Fruit fly (Drosophila melanogaster) whole organism, embryonic: Measurements from ENCODE around the gene Grip75.

ENCODE experiments used
- Ada2b ChIP-seq: fragments of 200-800 bp; sonication (Bioruptor generic); IDR thresholded peaks from 2 replicates; pipeline ENCODE4 v1.3.6; 2022; ENCODE audit warnings: missing biosample characterization, missing genetic modification characterization
- Adf1 ChIP-seq: fragments of 200-800 bp; sonication (Bioruptor generic); IDR thresholded peaks from 2 replicates; pipeline ENCODE4 v1.3.6; 2022; ENCODE audit warnings: missing biosample characterization, missing genetic modification characterization
- B-H2 ChIP-seq: fragments of 200-800 bp; sonication (Bioruptor generic); optimal IDR thresholded peaks from 2 replicates; lab custom pipeline; 2018; ENCODE audit warnings: missing biosample characterization, mild to moderate bottlenecking, missing genetic modification characterization
- Blimp-1 ChIP-seq: fragments of 200-800 bp; sonication (Bioruptor generic); optimal IDR thresholded peaks from 3 replicates; lab custom pipeline; 2018; ENCODE audit warnings: missing biosample characterization, missing genetic modification characterization, mild to moderate bottlenecking, moderate library complexity, missing genetic modification reagents
- CG1024 ChIP-seq: fragments of 200-800 bp; sonication (Bioruptor generic); IDR thresholded peaks from 2 replicates; pipeline ENCODE4 v1.3.6; 2022; ENCODE audit warnings: missing biosample characterization, missing genetic modification characterization
- CG12219 ChIP-seq: fragments of 200-800 bp; sonication (Bioruptor generic); optimal IDR thresholded peaks from 3 replicates; lab custom pipeline; 2018; ENCODE audit warnings: missing biosample characterization, mild to moderate bottlenecking, missing genetic modification characterization
- CG13775 ChIP-seq: fragments of 200-800 bp; sonication (Bioruptor generic); optimal IDR thresholded peaks from 3 replicates; lab custom pipeline; 2017; ENCODE audit warnings: missing biosample characterization, mild to moderate bottlenecking, missing genetic modification characterization
- CG14710 ChIP-seq: fragments of 200-800 bp; sonication (Bioruptor generic); optimal IDR thresholded peaks from 3 replicates; lab custom pipeline; 2019; ENCODE audit warnings: missing biosample characterization, mild to moderate bottlenecking, missing genetic modification characterization, moderate library complexity
- CG15514 ChIP-seq: fragments of 200-800 bp; sonication (Bioruptor generic); optimal IDR thresholded peaks from 3 replicates; lab custom pipeline; 2017; ENCODE audit warnings: missing biosample characterization, missing genetic modification characterization, mild to moderate bottlenecking, moderate library complexity, missing genetic modification reagents
- CG16815 ChIP-seq: fragments of 200-800 bp; sonication (Bioruptor generic); optimal IDR thresholded peaks from 3 replicates; lab custom pipeline; 2017; ENCODE audit warnings: missing biosample characterization, mild to moderate bottlenecking, missing genetic modification characterization
- CG18011 ChIP-seq: fragments of 200-800 bp; sonication (Bioruptor generic); optimal IDR thresholded peaks from 2 replicates; lab custom pipeline; 2017; ENCODE audit warnings: missing biosample characterization, missing genetic modification characterization, mild to moderate bottlenecking, moderate library complexity, missing genotype
- CG18599 ChIP-seq: fragments of 200-800 bp; sonication (Bioruptor generic); optimal IDR thresholded peaks from 3 replicates; lab custom pipeline; 2017; ENCODE audit warnings: missing biosample characterization, missing genetic modification characterization, mild to moderate bottlenecking, moderate library complexity, missing genetic modification reagents
- CG2875 ChIP-seq: fragments of 200-800 bp; sonication (Bioruptor generic); optimal IDR thresholded peaks from 2 replicates; lab custom pipeline; 2017; ENCODE audit warnings: missing biosample characterization, mild to moderate bottlenecking, missing genetic modification characterization, missing genetic modification reagents
- CG33557 ChIP-seq: fragments of 200-800 bp; sonication (Bioruptor generic); optimal IDR thresholded peaks from 2 replicates; lab custom pipeline; 2019; ENCODE audit warnings: missing biosample characterization, mild to moderate bottlenecking, missing genetic modification characterization, moderate library complexity
- CG3407 ChIP-seq: fragments of 200-800 bp; sonication (Bioruptor generic); optimal IDR thresholded peaks from 2 replicates; lab custom pipeline; 2018; ENCODE audit warnings: missing biosample characterization, mild to moderate bottlenecking, missing genetic modification characterization
- CG6175 ChIP-seq: fragments of 200-800 bp; sonication (Bioruptor generic); IDR thresholded peaks from 3 replicates; pipeline ENCODE4 v1.3.6; 2022; ENCODE audit warnings: missing biosample characterization, missing genetic modification characterization
- CG6689 ChIP-seq: fragments of 200-800 bp; sonication (Bioruptor generic); IDR thresholded peaks from 2 replicates; pipeline ENCODE4 v1.3.6; 2022; ENCODE audit warnings: missing biosample characterization, missing genetic modification characterization
- CG7987 ChIP-seq: fragments of 200-800 bp; sonication (Bioruptor generic); optimal IDR thresholded peaks from 2 replicates; lab custom pipeline; 2018; ENCODE audit warnings: missing biosample characterization, mild to moderate bottlenecking, missing genetic modification characterization, moderate library complexity
- CG8359 ChIP-seq: fragments of 200-800 bp; sonication (Bioruptor generic); optimal IDR thresholded peaks from 2 replicates; lab custom pipeline; 2017; ENCODE audit warnings: missing biosample characterization, mild to moderate bottlenecking, missing genetic modification characterization, borderline replicate concordance
- Dfd ChIP-seq, 2 experiments: fragments of >200 bp; optimal IDR thresholded peaks; 2 replicates each; lab custom pipeline; 2017; ENCODE audit warnings: missing biosample characterization in 2 of 2, missing genetic modification characterization in 2 of 2
- Fer1 ChIP-seq: fragments of 200-800 bp; sonication (Bioruptor generic); optimal IDR thresholded peaks from 2 replicates; lab custom pipeline; 2017; ENCODE audit warnings: missing biosample characterization, mild to moderate bottlenecking, missing genetic modification characterization
- Fer2 ChIP-seq: fragments of 200-800 bp; sonication (Bioruptor generic); optimal IDR thresholded peaks from 2 replicates; lab custom pipeline; 2018; ENCODE audit warnings: missing biosample characterization, mild to moderate bottlenecking, missing genetic modification characterization, moderate library complexity
- H2.0 ChIP-seq: fragments of 200-800 bp; sonication (Bioruptor generic); IDR thresholded peaks from 2 replicates; pipeline ENCODE4 v1.3.6; 2022; ENCODE audit warnings: missing biosample characterization, missing genetic modification characterization
- HLH3B ChIP-seq: fragments of 200-800 bp; sonication (Bioruptor generic); IDR thresholded peaks from 2 replicates; pipeline ENCODE4 v1.3.6; 2022; ENCODE audit warnings: missing biosample characterization, missing genetic modification characterization
- HmgD ChIP-seq: fragments of 200-800 bp; sonication (Bioruptor generic); optimal IDR thresholded peaks from 3 replicates; lab custom pipeline; 2016; ENCODE audit warnings: missing biosample characterization, missing genetic modification characterization
- Med ChIP-seq: fragments of 200-800 bp; sonication (Bioruptor generic); peaks from one replicate; lab custom pipeline; 2016; ENCODE audit warnings: missing biosample characterization, missing genetic modification characterization, mild to moderate bottlenecking, inconsistent platforms, moderate library complexity
- Mes4 ChIP-seq: fragments of 200-800 bp; sonication (Bioruptor generic); optimal IDR thresholded peaks from 2 replicates; lab custom pipeline; 2016; ENCODE audit warnings: missing biosample characterization, missing genetic modification characterization
- NC2α ChIP-seq: fragments of 200-800 bp; sonication (Bioruptor generic); optimal IDR thresholded peaks from 2 replicates; lab custom pipeline; 2016; ENCODE audit warnings: missing biosample characterization, missing genetic modification characterization
- Side ChIP-seq: fragments of 200-800 bp; sonication (Bioruptor generic); optimal IDR thresholded peaks from 2 replicates; lab custom pipeline; 2016; ENCODE audit warnings: missing biosample characterization, missing genetic modification characterization
- TFAM ChIP-seq: fragments of 200-800 bp; sonication (Bioruptor generic); optimal IDR thresholded peaks from 2 replicates; lab custom pipeline; 2017; ENCODE audit warnings: missing biosample characterization, missing genetic modification characterization, inconsistent platforms
- YL-1 ChIP-seq: fragments of 200-800 bp; sonication (Bioruptor generic); optimal IDR thresholded peaks from 3 replicates; lab custom pipeline; 2017; ENCODE audit warnings: missing biosample characterization, mild to moderate bottlenecking, missing genetic modification characterization
- az2 ChIP-seq: fragments of 200-800 bp; sonication (Bioruptor generic); optimal IDR thresholded peaks from 3 replicates; lab custom pipeline; 2016; ENCODE audit warnings: missing biosample characterization, missing genetic modification characterization
- bcd ChIP-seq: fragments of 200-800 bp; sonication (Bioruptor generic); optimal IDR thresholded peaks from 2 replicates; lab custom pipeline; 2017; ENCODE audit warnings: missing biosample characterization, mild to moderate bottlenecking, missing genetic modification characterization
- dati ChIP-seq: fragments of 200-800 bp; sonication (Bioruptor generic); IDR thresholded peaks from 2 replicates; pipeline ENCODE4 v1.3.6; 2022; ENCODE audit warnings: missing biosample characterization, missing genetic modification characterization
- dpn ChIP-seq, 2 experiments: fragments of 200-800 bp; sonication (Bioruptor generic); optimal IDR thresholded peaks; 3 replicates each; lab custom pipeline; 2016; ENCODE audit warnings: missing biosample characterization in 2 of 2, missing genetic modification characterization in 2 of 2
- eve ChIP-seq, 2 experiments: fragments of >200 bp; optimal IDR thresholded peaks; 2 replicates each; lab custom pipeline; 2017; ENCODE audit warnings: missing biosample characterization in 2 of 2, missing genetic modification characterization in 2 of 2
- fd96Cb ChIP-seq: fragments of 200-800 bp; sonication (Bioruptor generic); optimal IDR thresholded peaks from 2 replicates; lab custom pipeline; 2018; ENCODE audit warnings: missing biosample characterization, mild to moderate bottlenecking, missing genetic modification characterization, moderate library complexity
- grau ChIP-seq: fragments of 200-800 bp; optimal IDR thresholded peaks from 3 replicates; lab custom pipeline; 2019; ENCODE audit warnings: missing biosample characterization, mild to moderate bottlenecking, missing genetic modification characterization, moderate library complexity
- ham ChIP-seq: fragments of 200-800 bp; sonication (Bioruptor generic); IDR thresholded peaks from 2 replicates; pipeline ENCODE4 v1.3.6; 2022; ENCODE audit warnings: missing biosample characterization, missing genetic modification characterization
- inv ChIP-seq: fragments of 200-800 bp; sonication (Bioruptor generic); IDR thresholded peaks from 2 replicates; pipeline ENCODE4 v1.3.6; 2022; ENCODE audit warnings: missing biosample characterization, missing genetic modification characterization; ENCODE audit not compliant: partially characterized antibody
- lbe ChIP-seq: fragments of 200-800 bp; sonication (Bioruptor generic); optimal IDR thresholded peaks from 2 replicates; lab custom pipeline; 2016; ENCODE audit warnings: missing biosample characterization, mild to moderate bottlenecking, missing genetic modification characterization
- lov ChIP-seq, 2 experiments: fragments of 200-800 bp in 1 of 2; fragments of >200 bp in 1 of 2; sonication (Bioruptor generic) in 1 of 2; IDR thresholded peaks in 1 of 2; optimal IDR thresholded peaks in 1 of 2; 2 replicates in 1 of 2; 3 replicates in 1 of 2; pipeline versions ENCODE4 v1.3.6 to Lab custom; 2017 to 2022; ENCODE audit warnings: missing biosample characterization in 1 of 2, missing genetic modification characterization in 1 of 2
- ranshi ChIP-seq: fragments of 200-800 bp; sonication (Bioruptor generic); IDR thresholded peaks from 2 replicates; pipeline ENCODE4 v1.3.6; 2022; ENCODE audit warnings: missing biosample characterization, missing genetic modification characterization
- rib ChIP-seq: fragments of 200-800 bp; sonication (Bioruptor generic); IDR thresholded peaks from 2 replicates; pipeline ENCODE4 v1.3.6; 2022; ENCODE audit warnings: missing biosample characterization, missing genetic modification characterization
- sc ChIP-seq, 3 experiments: fragments of >200 bp in 2 of 3; fragments of 200-800 bp in 1 of 3; sonication (Bioruptor generic) in 1 of 3; optimal IDR thresholded peaks; 2 replicates in 2 of 3; 3 replicates in 1 of 3; lab custom pipeline; 2017; ENCODE audit warnings: mild to moderate bottlenecking in 1 of 3, missing biosample characterization in 1 of 3, missing genetic modification characterization in 1 of 3, missing genetic modification reagents in 1 of 3
- stc ChIP-seq: fragments of 200-800 bp; sonication (Bioruptor generic); IDR thresholded peaks from 2 replicates; pipeline ENCODE4 v1.3.6; 2022; ENCODE audit warnings: missing biosample characterization, missing genetic modification characterization
- tll ChIP-seq, 2 experiments: fragments of 200-800 bp in 1 of 2; fragments of >200 bp in 1 of 2; sonication (Bioruptor generic) in 1 of 2; optimal IDR thresholded peaks; 2 replicates each; lab custom pipeline; 2017 to 2019; ENCODE audit warnings: missing biosample characterization in 2 of 2, missing genetic modification characterization in 2 of 2, mild to moderate bottlenecking in 1 of 2, moderate library complexity in 1 of 2

Grip75 gene

DNA sequence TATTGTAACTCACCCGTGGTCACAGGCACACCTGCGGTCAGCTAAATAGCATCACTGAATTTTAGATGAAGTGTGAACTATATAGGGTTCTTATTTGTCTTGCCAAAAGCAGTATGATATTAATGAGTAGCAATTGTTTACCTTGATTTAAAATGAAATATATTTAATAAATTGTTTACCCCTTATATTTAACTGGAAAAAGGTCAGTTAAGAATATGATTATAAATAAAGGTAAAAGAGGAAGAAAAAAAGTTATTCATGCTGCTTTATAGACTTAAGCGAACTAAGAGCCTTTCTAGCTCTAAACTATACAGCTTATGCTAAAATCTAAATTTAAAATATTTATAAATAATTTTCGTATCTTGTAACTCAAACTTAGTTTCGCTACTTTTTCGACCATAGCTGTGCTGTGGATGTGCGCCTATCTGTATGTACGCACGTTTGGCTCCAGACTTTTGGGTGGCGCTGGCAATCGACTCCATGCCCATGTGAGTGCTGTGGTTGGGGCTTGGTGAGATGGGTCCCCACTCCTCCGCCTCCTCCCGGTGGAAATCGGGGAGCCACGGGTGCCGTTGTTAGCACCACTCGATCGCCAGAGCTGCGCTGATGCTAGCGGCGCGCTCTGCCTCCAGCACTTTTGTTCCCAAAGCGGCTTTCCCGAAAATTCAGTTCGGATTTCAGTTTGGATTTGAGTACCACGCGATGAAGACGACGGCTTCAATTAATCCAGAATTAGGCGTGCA is 40.9 kb upstream of the Grip75 start, which contains the start of gene loh (continued):
- TF ChIP-seq CG2875 (GFP tag; lab: Kevin White, UChicago) (no peak), CG16815 (GFP tag; lab: Kevin White, UChicago) (peak; percentile 30), sc (optimal IDR thresholded peaks at IDR 0.05; lab: Kevin White, UChicago) (no peak), sc (GFP tag; optimal IDR thresholded peaks at IDR 0.05; lab: Kevin White, UChicago) (peak; percentile 44), CG6689 (GFP tag; lab: Robert Waterston, UW) (peak; percentile 55), Fer2 (tag; lab: Kevin White, UChicago) (peak; percentile 2), lov (optimal IDR thresholded peaks at IDR 0.05; lab: Kevin White, UChicago) (no peak), lov (GFP tag; IDR thresholded peaks at IDR 0.05; lab: Robert Waterston, UW) (0 out of 3 replicates have a peak, but pooled peaks have one; percentile 15), rib (GFP tag; lab: Robert Waterston, UW) (no peak), CG18011 (GFP tag; lab: Kevin White, UChicago) (no peak), Dfd (GFP tag; optimal IDR thresholded peaks at IDR 0.05; lab: Kevin White, UChicago) (no peak), Mes4 (GFP tag; lab: Kevin White, UChicago) (no peak), Med (GFP tag; lab: Kevin White, UChicago) (peak; percentile 66), Blimp-1 (GFP tag; lab: Kevin White, UChicago) (no peak), HLH3B (GFP tag; lab: Robert Waterston, UW) (0 out of 2 replicates have a peak, but pooled peaks have one; percentile 45), CG12219 (GFP tag; lab: Kevin White, UChicago) (peak; percentile 6), CG1024 (0 out of 2 replicates have a peak, but pooled peaks have one; percentile 24), NC2α (GFP tag; lab: Kevin White, UChicago) (no peak), grau (tag; lab: Kevin White, UChicago) (peak; percentile 72), CG8359 (GFP tag; lab: Kevin White, UChicago) (peak; percentile 49), az2 (GFP tag; lab: Kevin White, UChicago) (peak; percentile 45), stc (GFP tag; lab: Robert Waterston, UW) (0 out of 2 replicates have a peak, but pooled peaks have one; percentile 39), Adf1 (GFP tag; lab: Robert Waterston, UW) (no peak), Fer1 (GFP tag; lab: Kevin White, UChicago) (peak; percentile 51), CG7987 (no peak), B-H2 (GFP tag; lab: Kevin White, UChicago) (no peak), TFAM (GFP tag; lab: Kevin White, UChicago) (no peak), Side (GFP tag; lab: Kevin White, UChicago) (no peak), CG13775 (GFP tag; lab: Kevin White, UChicago) (peak; percentile 32), CG6175 (GFP tag; lab: Robert Waterston, UW) (no peak), eve (GFP tag; optimal IDR thresholded peaks at IDR 0.05; lab: Kevin White, UChicago) (peak in 1 of 2 experiments; percentile 84), fd96Cb (tag; lab: Kevin White, UChicago) (peak; percentile 71), bcd (GFP tag; lab: Kevin White, UChicago) (peak; percentile 55), CG3407 (GFP tag; lab: Kevin White, UChicago) (peak; percentile 40), CG14710 (peak; percentile 75), dati (GFP tag; lab: Robert Waterston, UW) (no peak), YL-1 (no peak), HmgD (GFP tag; lab: Kevin White, UChicago) (no peak), CG15514 (GFP tag; lab: Kevin White, UChicago) (peak; percentile 12), CG33557 (no peak), inv (GFP tag; lab: Robert Waterston, UW) (no peak), ham (GFP tag; lab: Robert Waterston, UW) (no peak), tll (GFP tag; optimal IDR thresholded peaks at IDR 0.05; lab: Kevin White, UChicago) (no peak), ranshi (GFP tag; lab: Robert Waterston, UW) (no peak), Ada2b (GFP tag; lab: Robert Waterston, UW) (no peak), dpn (GFP tag; optimal IDR thresholded peaks at IDR 0.05; lab: Kevin White, UChicago) (peak in 1 of 2 experiments; percentile 39), H2.0 (GFP tag; lab: Robert Waterston, UW) (no peak), lbe (GFP tag; lab: Kevin White, UChicago) (no peak), CG18599 (GFP tag; lab: Kevin White, UChicago) (no peak)
